Worm (Caenorhabditis elegans) whole organism, midembryonic: ENCODE results near the gene fipr-8.

Experiments used
- T22C8.4 ChIP-seq: fragments of 200-800 bp; sonication (Bioruptor generic); IDR thresholded peaks from 2 replicates; pipeline ENCODE4 v1.3.6; 2022; ENCODE audit warnings: missing genetic modification characterization, missing compliant biosample characterization
- cog-1 ChIP-seq: sonication (generic microtip); optimal IDR thresholded peaks from 2 replicates; lab custom pipeline; 2016; ENCODE audit warnings: missing genetic modification characterization, missing compliant biosample characterization
- flt-1 ChIP-seq: fragments of 200-800 bp; sonication (Bioruptor generic); IDR thresholded peaks from 2 replicates; pipeline ENCODE4 v1.3.6; 2022; ENCODE audit warnings: missing genetic modification characterization, missing compliant biosample characterization
- ref-1 ChIP-seq: fragments of 200-800 bp; sonication (Bioruptor generic); conservative IDR thresholded peaks from 2 replicates; pipeline ENCODE4 v1.3.6; 2022; ENCODE audit warnings: missing genetic modification reagents, missing genetic modification characterization, missing compliant biosample characterization
- tab-1 ChIP-seq: fragments of 200-800 bp; sonication (Bioruptor generic); IDR thresholded peaks from 2 replicates; pipeline ENCODE4 v1.3.6; 2022; ENCODE audit warnings: missing genetic modification characterization, missing compliant biosample characterization

- no peak for TF ChIP-seq T22C8.4 (GFP tag; lab: Robert Waterston, UW)
- no peak for TF ChIP-seq flt-1
- no peak for TF ChIP-seq tab-1 (GFP tag; lab: Robert Waterston, UW)
- TF ChIP-seq ref-1 (GFP tag; lab: Robert Waterston, UW) = no peak
- no peak for TF ChIP-seq cog-1 (tag; lab: Kevin White, UChicago)
These were observed 9.8 kb upstream of the fipr-8 start for ce11 chrV:10249515-10249914.
